Fruit fly (Drosophila melanogaster) whole organism, wandering third instar larva: ENCODE data around the gene CG43725.

Experiments used
- Abd-B ChIP-seq: fragments of >200 bp; optimal IDR thresholded peaks from 2 replicates; lab custom pipeline; 2017; ENCODE audit warnings: missing biosample characterization, missing genetic modification characterization
- CG32264 ChIP-seq: fragments of 200-800 bp; sonication (Bioruptor generic); optimal IDR thresholded peaks from 2 replicates; lab custom pipeline; 2016; ENCODE audit warnings: missing biosample characterization, missing genetic modification characterization
- CG9705 ChIP-seq: fragments of 200-800 bp; sonication (Bioruptor generic); optimal IDR thresholded peaks from 2 replicates; lab custom pipeline; 2018; ENCODE audit warnings: missing biosample characterization, mild to moderate bottlenecking, missing genetic modification characterization
- CrebA ChIP-seq: fragments of 200-800 bp; sonication (Bioruptor generic); optimal IDR thresholded peaks from 2 replicates; lab custom pipeline; 2016; ENCODE audit warnings: missing biosample characterization, mild to moderate bottlenecking, missing genetic modification characterization, borderline replicate concordance
- Dfd ChIP-seq: fragments of >200 bp; optimal IDR thresholded peaks from 2 replicates; lab custom pipeline; 2017; ENCODE audit warnings: missing biosample characterization, missing genetic modification characterization
- GATAd ChIP-seq: sonication (Bioruptor generic); optimal IDR thresholded peaks from 2 replicates; lab custom pipeline; 2016; ENCODE audit warnings: missing biosample characterization, missing genetic modification characterization
- HLH106 ChIP-seq: fragments of 200-800 bp; optimal IDR thresholded peaks from 3 replicates; lab custom pipeline; 2019; ENCODE audit warnings: missing biosample characterization, mild to moderate bottlenecking, missing genetic modification characterization, moderate library complexity
- Hnf4 ChIP-seq: fragments of 200-800 bp; sonication (Bioruptor generic); optimal IDR thresholded peaks from 2 replicates; lab custom pipeline; 2016; ENCODE audit warnings: missing biosample characterization, mild to moderate bottlenecking, missing genetic modification characterization
- Hr78 ChIP-seq: fragments of >200 bp; optimal IDR thresholded peaks from 2 replicates; lab custom pipeline; 2017; ENCODE audit warnings: missing biosample characterization, missing genetic modification characterization
- Hr83 ChIP-seq: fragments of 200-300 bp; sonication (Bioruptor generic); optimal IDR thresholded peaks from 2 replicates; lab custom pipeline; 2016; ENCODE audit warnings: missing biosample characterization, mild to moderate bottlenecking, missing genetic modification characterization, moderate library complexity; ENCODE audit not compliant: poor library complexity, severe bottlenecking
- Jra ChIP-seq: sonication (Bioruptor generic); optimal IDR thresholded peaks from 2 replicates; lab custom pipeline; 2016; ENCODE audit warnings: missing biosample characterization, missing genetic modification characterization
- Mio ChIP-seq: sonication (Bioruptor generic); optimal IDR thresholded peaks from 2 replicates; lab custom pipeline; 2016; ENCODE audit warnings: missing biosample characterization, missing genetic modification characterization
- Myc ChIP-seq: fragments of >200 bp; optimal IDR thresholded peaks from 2 replicates; lab custom pipeline; 2017
- N ChIP-seq: fragments of >200 bp; optimal IDR thresholded peaks from 2 replicates; lab custom pipeline; 2018; ENCODE audit warnings: missing biosample characterization, missing external identifiers, missing genetic modification characterization
- OdsH ChIP-seq: fragments of 200-800 bp; sonication (Bioruptor generic); optimal IDR thresholded peaks from 2 replicates; lab custom pipeline; 2016; ENCODE audit warnings: missing biosample characterization, mild to moderate bottlenecking, missing genetic modification characterization
- Rel ChIP-seq, 2 experiments: fragments of 200-800 bp; sonication (Bioruptor generic) in 1 of 2; optimal IDR thresholded peaks; 2 replicates in 1 of 2; 3 replicates in 1 of 2; lab custom pipeline; 2016 to 2019; ENCODE audit warnings: mild to moderate bottlenecking in 2 of 2, missing biosample characterization in 2 of 2, missing genetic modification characterization in 2 of 2, moderate library complexity in 1 of 2
- Sp1 ChIP-seq: fragments of 200-800 bp; sonication (Bioruptor generic); optimal IDR thresholded peaks from 3 replicates; lab custom pipeline; 2019; ENCODE audit warnings: missing biosample characterization, mild to moderate bottlenecking, missing genetic modification characterization, moderate library complexity
- br ChIP-seq: fragments of 200-800 bp; sonication (Bioruptor generic); optimal IDR thresholded peaks from 2 replicates; lab custom pipeline; 2016; ENCODE audit warnings: missing biosample characterization, missing genetic modification characterization
- brk ChIP-seq: fragments of 200-800 bp; sonication (Bioruptor generic); optimal IDR thresholded peaks from 2 replicates; lab custom pipeline; 2016; ENCODE audit warnings: missing biosample characterization, mild to moderate bottlenecking, missing genetic modification characterization
- dl ChIP-seq, 2 experiments: fragments of 175-275, 200-275 bp in 1 of 2; fragments of 200-275 bp in 1 of 2; sonication (Bioruptor generic); optimal IDR thresholded peaks; lab custom pipeline; 2018; ENCODE audit warnings: mild to moderate bottlenecking in 2 of 2, missing biosample characterization in 2 of 2, missing genetic modification characterization in 2 of 2, moderate library complexity in 2 of 2; ENCODE audit not compliant: partially characterized antibody in 2 of 2, insufficient read depth in 1 of 2
- dmrt93B ChIP-seq: fragments of 200-800 bp; sonication (Bioruptor generic); optimal IDR thresholded peaks from 2 replicates; lab custom pipeline; 2018; ENCODE audit warnings: missing biosample characterization, mild to moderate bottlenecking, missing genetic modification characterization
- dsf ChIP-seq: sonication (Bioruptor generic); optimal IDR thresholded peaks from 2 replicates; lab custom pipeline; 2016; ENCODE audit warnings: missing biosample characterization, missing genetic modification characterization, borderline replicate concordance
- ey ChIP-seq: fragments of 200-800 bp; sonication (Bioruptor generic); optimal IDR thresholded peaks from 2 replicates; lab custom pipeline; 2016; ENCODE audit warnings: missing biosample characterization, missing genetic modification characterization
- foxo ChIP-seq, 2 experiments: fragments of 200-800 bp; sonication (Bioruptor generic); optimal IDR thresholded peaks; 2 replicates in 1 of 2; 3 replicates in 1 of 2; lab custom pipeline; 2016 to 2017; ENCODE audit warnings: missing biosample characterization in 2 of 2, missing genetic modification characterization in 2 of 2
- fru ChIP-seq: fragments of 200-800 bp; sonication (Bioruptor generic); optimal IDR thresholded peaks from 3 replicates; lab custom pipeline; 2016; ENCODE audit warnings: missing biosample characterization, mild to moderate bottlenecking, missing genetic modification characterization
- h ChIP-seq: fragments of 200-800 bp; sonication (Bioruptor generic); optimal IDR thresholded peaks from 3 replicates; lab custom pipeline; 2016; ENCODE audit warnings: missing biosample characterization, mild to moderate bottlenecking, missing genetic modification characterization
- jim ChIP-seq: fragments of 175-275, 200-325 bp; sonication (Bioruptor generic); optimal IDR thresholded peaks from 2 replicates; lab custom pipeline; 2016; ENCODE audit warnings: missing biosample characterization, mild to moderate bottlenecking, missing genetic modification characterization
- pan ChIP-seq: fragments of >200 bp; optimal IDR thresholded peaks from 2 replicates; lab custom pipeline; 2017
- psq ChIP-seq: fragments of 200-800 bp; sonication (Bioruptor generic); optimal IDR thresholded peaks from 3 replicates; lab custom pipeline; 2017; ENCODE audit warnings: missing biosample characterization, mild to moderate bottlenecking, missing genetic modification characterization, moderate library complexity
- rgr ChIP-seq: fragments of 200-800 bp; sonication (Bioruptor generic); optimal IDR thresholded peaks from 3 replicates; lab custom pipeline; 2016; ENCODE audit warnings: missing biosample characterization, mild to moderate bottlenecking, missing genetic modification characterization
- sage ChIP-seq: fragments of 200-800 bp; sonication (Bioruptor generic); optimal IDR thresholded peaks from 2 replicates; lab custom pipeline; 2016; ENCODE audit warnings: missing biosample characterization, mild to moderate bottlenecking, missing genetic modification characterization
- sv ChIP-seq: fragments of 200-800 bp; sonication (Bioruptor generic); optimal IDR thresholded peaks from 3 replicates; lab custom pipeline; 2016; ENCODE audit warnings: missing biosample characterization, missing genetic modification characterization
- tai ChIP-seq: sonication (Bioruptor generic); optimal IDR thresholded peaks from 2 replicates; lab custom pipeline; 2016; ENCODE audit warnings: missing biosample characterization, missing genetic modification characterization
- usp ChIP-seq: fragments of >200 bp; optimal IDR thresholded peaks from 2 replicates; lab custom pipeline; 2017; ENCODE audit warnings: missing biosample characterization, missing genetic modification characterization
- woc ChIP-seq: sonication (Bioruptor generic); optimal IDR thresholded peaks from 2 replicates; lab custom pipeline; 2016; ENCODE audit warnings: missing biosample characterization, mild to moderate bottlenecking, missing genetic modification characterization

Gene CG43725

dm6 chr2L:11070862-11071261, 4.5 kb upstream of the CG43725 start, which contains the start of gene CG14915:
Gene CG14915, plus strand, starts transcription at chr2L:11071027.
- TF ChIP-seq Sp1 (GFP tag; lab: Kevin White, UChicago) (no peak), CrebA (GFP tag; lab: Kevin White, UChicago) (no peak), N (GFP tag; lab: Kevin White, UChicago) (no peak), Myc (no peak), sage (no peak), Mio (GFP tag; lab: Kevin White, UChicago) (no peak), CG32264 (GFP tag; lab: Kevin White, UChicago) (no peak), foxo (GFP tag; optimal IDR thresholded peaks at IDR 0.05; lab: Kevin White, UChicago) (no peak), GATAd (no peak), sv (GFP tag; lab: Kevin White, UChicago) (no peak), HLH106 (tag; lab: Kevin White, UChicago) (no peak), h (GFP tag; lab: Kevin White, UChicago) (no peak), CG9705 (GFP tag; lab: Kevin White, UChicago) (no peak), dsf (GFP tag; lab: Kevin White, UChicago) (no peak), brk (GFP tag; lab: Kevin White, UChicago) (no peak), rgr (GFP tag; lab: Kevin White, UChicago) (no peak), Dfd (no peak), OdsH (GFP tag; lab: Kevin White, UChicago) (no peak), dmrt93B (no peak)

dm6 chr2L:11072250-11072649, 3.1 kb upstream of the CG43725 start:
- peak; percentile 64 for TF ChIP-seq Hnf4 (GFP tag; lab: Kevin White, UChicago)
- TF ChIP-seq psq (GFP tag; lab: Kevin White, UChicago) = peak; percentile 74
- peak; percentile 48 for TF ChIP-seq dmrt93B
- TF ChIP-seq pan (lab: Kevin White, UChicago) = no peak
- peak; percentile 70 for TF ChIP-seq OdsH (GFP tag; lab: Kevin White, UChicago)
- no peak for TF ChIP-seq Abd-B (GFP tag; lab: Kevin White, UChicago)
- no peak for TF ChIP-seq dl (GFP tag; optimal IDR thresholded peaks at IDR 0.05; lab: Kevin White, UChicago; ENCODE audit: insufficient read depth in 1 of 2, partially characterized antibody in 2 of 2)
- no peak for TF ChIP-seq Jra (GFP tag; lab: Kevin White, UChicago)
- peak; percentile 88 for TF ChIP-seq woc (GFP tag; lab: Kevin White, UChicago)
- peak; percentile 69 for TF ChIP-seq Sp1 (GFP tag; lab: Kevin White, UChicago)
- no peak for TF ChIP-seq Dfd
- TF ChIP-seq foxo (GFP tag; optimal IDR thresholded peaks at IDR 0.05; lab: Kevin White, UChicago) = peak in 1 of 2 experiments; percentile 75
- TF ChIP-seq sage = peak; percentile 47
- TF ChIP-seq Hr78 (GFP tag; lab: Kevin White, UChicago) = no peak
- no peak for TF ChIP-seq jim (GFP tag; lab: Kevin White, UChicago)
- peak; percentile 73 for TF ChIP-seq rgr (GFP tag; lab: Kevin White, UChicago)
- peak; percentile 65 for TF ChIP-seq HLH106 (tag; lab: Kevin White, UChicago)
- TF ChIP-seq h (GFP tag; lab: Kevin White, UChicago) = peak; percentile 85
- TF ChIP-seq tai (GFP tag; lab: Kevin White, UChicago) = no peak
- TF ChIP-seq br = peak; percentile 80
- no peak for TF ChIP-seq Rel (GFP tag; optimal IDR thresholded peaks at IDR 0.05; lab: Kevin White, UChicago)
- TF ChIP-seq Rel (tag; optimal IDR thresholded peaks at IDR 0.05; lab: Kevin White, UChicago) = no peak
- TF ChIP-seq ey (GFP tag; lab: Kevin White, UChicago) = peak; percentile 84
- TF ChIP-seq CrebA (GFP tag; lab: Kevin White, UChicago) = peak; percentile 20
- no peak for TF ChIP-seq Mio (GFP tag; lab: Kevin White, UChicago)
- no peak for TF ChIP-seq CG9705 (GFP tag; lab: Kevin White, UChicago)
- TF ChIP-seq CG32264 (GFP tag; lab: Kevin White, UChicago) = no peak
- TF ChIP-seq usp (GFP tag; lab: Kevin White, UChicago) = no peak
- peak; percentile 79 for TF ChIP-seq fru
- TF ChIP-seq Hr83 (GFP tag; lab: Kevin White, UChicago) = no peak
- TF ChIP-seq N (GFP tag; lab: Kevin White, UChicago) = no peak
- no peak for TF ChIP-seq Myc

- no peak for TF ChIP-seq dsf (GFP tag; lab: Kevin White, UChicago)
Observed at dm6 chr2L:11072880-11073279, 2.4 kb upstream of the CG43725 start.
